Fruit fly (Drosophila melanogaster) whole organism, embryonic: Measurements from ENCODE around the gene CG13117.

Experiments used
- Antp ChIP-seq: fragments of 200-800 bp; sonication (Bioruptor generic); optimal IDR thresholded peaks from 3 replicates; lab custom pipeline; 2016; ENCODE audit warnings: missing biosample characterization, missing genetic modification characterization
- B-H2 ChIP-seq: fragments of 200-800 bp; sonication (Bioruptor generic); optimal IDR thresholded peaks from 2 replicates; lab custom pipeline; 2018; ENCODE audit warnings: missing biosample characterization, mild to moderate bottlenecking, missing genetic modification characterization
- CG10321 ChIP-seq: fragments of 200-800 bp; sonication (Bioruptor generic); IDR thresholded peaks from 2 replicates; pipeline ENCODE4 v1.3.6; 2022; ENCODE audit warnings: missing biosample characterization, missing genetic modification characterization
- CG10462 ChIP-seq: fragments of 200-800 bp; sonication (Bioruptor generic); optimal IDR thresholded peaks from 2 replicates; lab custom pipeline; 2016; ENCODE audit warnings: missing biosample characterization, missing genetic modification characterization
- CG12104 ChIP-seq: fragments of 200-800 bp; sonication (Bioruptor generic); optimal IDR thresholded peaks from 3 replicates; lab custom pipeline; 2016; ENCODE audit warnings: missing biosample characterization, missing genetic modification characterization
- CG12155 ChIP-seq: fragments of 200-800 bp; sonication (Bioruptor generic); optimal IDR thresholded peaks from 3 replicates; lab custom pipeline; 2016; ENCODE audit warnings: missing biosample characterization, missing genetic modification characterization
- CG12391 ChIP-seq: fragments of 200-800 bp; sonication (Bioruptor generic); optimal IDR thresholded peaks from 3 replicates; lab custom pipeline; 2018; ENCODE audit warnings: missing biosample characterization, mild to moderate bottlenecking, missing genetic modification characterization, moderate library complexity
- CG12744 ChIP-seq: fragments of 200-800 bp; sonication (Bioruptor generic); optimal IDR thresholded peaks from 2 replicates; lab custom pipeline; 2016; ENCODE audit warnings: missing biosample characterization, missing genetic modification characterization
- CG12942 ChIP-seq: fragments of 200-800 bp; sonication (Bioruptor generic); optimal IDR thresholded peaks from 3 replicates; lab custom pipeline; 2016; ENCODE audit warnings: missing biosample characterization, missing genetic modification characterization
- CG15696 ChIP-seq: fragments of 200-800 bp; sonication (Bioruptor generic); optimal IDR thresholded peaks from 2 replicates; lab custom pipeline; 2019; ENCODE audit warnings: missing biosample characterization, mild to moderate bottlenecking, missing genetic modification characterization, moderate library complexity
- CG17829 ChIP-seq: fragments of 200-800 bp; optimal IDR thresholded peaks from 2 replicates; lab custom pipeline; 2019; ENCODE audit warnings: missing biosample characterization, mild to moderate bottlenecking, missing genetic modification characterization, moderate library complexity
- CG1832 ChIP-seq: fragments of 200-800 bp; sonication (Bioruptor generic); optimal IDR thresholded peaks from 2 replicates; lab custom pipeline; 2017; ENCODE audit warnings: missing biosample characterization, mild to moderate bottlenecking, missing genetic modification characterization, inconsistent platforms
- CG2199 ChIP-seq: fragments of 200-800 bp; sonication (Bioruptor generic); IDR thresholded peaks from 3 replicates; pipeline ENCODE4 v1.3.6; 2022; ENCODE audit warnings: missing biosample characterization, missing genetic modification characterization
- CG30020 ChIP-seq: fragments of 200-800 bp; optimal IDR thresholded peaks from 2 replicates; lab custom pipeline; 2019; ENCODE audit warnings: missing biosample characterization, mild to moderate bottlenecking, missing genetic modification characterization, moderate library complexity
- CG31441 ChIP-seq: fragments of 200-800 bp; sonication (Bioruptor generic); IDR thresholded peaks from 2 replicates; pipeline ENCODE4 v1.3.6; 2022; ENCODE audit warnings: missing biosample characterization, missing genetic modification characterization
- CG32532 ChIP-seq: fragments of 200-800 bp; sonication (Bioruptor generic); IDR thresholded peaks from 2 replicates; pipeline ENCODE4 v1.3.6; 2022; ENCODE audit warnings: missing biosample characterization, missing genetic modification characterization
- CG3995 ChIP-seq: fragments of 200-800 bp; sonication (Bioruptor generic); optimal IDR thresholded peaks from 3 replicates; lab custom pipeline; 2016; ENCODE audit warnings: missing biosample characterization, missing genetic modification characterization
- CG42726 ChIP-seq: fragments of 200-800 bp; sonication (Bioruptor generic); IDR thresholded peaks from 2 replicates; pipeline ENCODE4 v1.3.6; 2022; ENCODE audit warnings: missing biosample characterization, missing genetic modification characterization; ENCODE audit not compliant: partially characterized antibody
- CG4707 ChIP-seq: fragments of 200-800 bp; sonication (Bioruptor generic); optimal IDR thresholded peaks from 2 replicates; lab custom pipeline; 2018; ENCODE audit warnings: missing biosample characterization, mild to moderate bottlenecking, missing genetic modification characterization, moderate library complexity
- CG4730 ChIP-seq: fragments of 200-800 bp; sonication (Bioruptor generic); IDR thresholded peaks from 2 replicates; pipeline ENCODE4 v1.3.6; 2022; ENCODE audit warnings: missing biosample characterization, missing genetic modification characterization
- CG6791 ChIP-seq: fragments of 200-800 bp; sonication (Bioruptor generic); IDR thresholded peaks from 3 replicates; pipeline ENCODE4 v1.3.6; 2022; ENCODE audit warnings: missing biosample characterization, missing genetic modification characterization; ENCODE audit not compliant: partially characterized antibody
- CG7987 ChIP-seq: fragments of 200-800 bp; sonication (Bioruptor generic); optimal IDR thresholded peaks from 2 replicates; lab custom pipeline; 2018; ENCODE audit warnings: missing biosample characterization, mild to moderate bottlenecking, missing genetic modification characterization, moderate library complexity
- CG8478 ChIP-seq: fragments of >200 bp; optimal IDR thresholded peaks from 2 replicates; lab custom pipeline; 2018
- CG9727 ChIP-seq: fragments of 200-800 bp; sonication (Bioruptor generic); optimal IDR thresholded peaks from 3 replicates; lab custom pipeline; 2017; ENCODE audit warnings: missing biosample characterization, mild to moderate bottlenecking, missing genetic modification characterization
- CG9876 ChIP-seq: fragments of 200-800 bp; sonication (Bioruptor generic); optimal IDR thresholded peaks from 2 replicates; lab custom pipeline; 2016; ENCODE audit warnings: missing biosample characterization, missing genetic modification characterization
- Camta ChIP-seq: fragments of 200-800 bp; sonication (Bioruptor generic); optimal IDR thresholded peaks from 2 replicates; lab custom pipeline; 2016; ENCODE audit warnings: missing biosample characterization, missing genetic modification characterization
- Dbx ChIP-seq: fragments of 200-800 bp; sonication (Bioruptor generic); IDR thresholded peaks from 3 replicates; pipeline ENCODE4 v1.3.6; 2022; ENCODE audit warnings: missing biosample characterization, missing genetic modification characterization
- HHEX ChIP-seq: fragments of 200-800 bp; sonication (Bioruptor generic); optimal IDR thresholded peaks from 3 replicates; lab custom pipeline; 2017; ENCODE audit warnings: missing biosample characterization, mild to moderate bottlenecking, missing genetic modification characterization, missing genetic modification reagents
- Hmr ChIP-seq: fragments of 200-800 bp; sonication (Bioruptor generic); optimal IDR thresholded peaks from 3 replicates; lab custom pipeline; 2017; ENCODE audit warnings: mild to moderate bottlenecking, missing biosample characterization, missing genetic modification reagents, missing genetic modification characterization
- Hmx ChIP-seq: fragments of 200-800 bp; sonication (Bioruptor generic); optimal IDR thresholded peaks from 2 replicates; lab custom pipeline; 2016; ENCODE audit warnings: missing biosample characterization, missing genetic modification characterization
- NFAT ChIP-seq: fragments of 200-800 bp; sonication (Bioruptor generic); IDR thresholded peaks from 2 replicates; pipeline ENCODE4 v1.3.6; 2022; ENCODE audit warnings: missing biosample characterization, missing genetic modification characterization
- Six4 ChIP-seq: fragments of 200-800 bp; sonication (Bioruptor generic); optimal IDR thresholded peaks from 2 replicates; lab custom pipeline; 2016; ENCODE audit warnings: missing biosample characterization, missing genetic modification characterization
- Spps ChIP-seq: fragments of 200-800 bp; sonication (Bioruptor generic); optimal IDR thresholded peaks from 2 replicates; lab custom pipeline; 2018; ENCODE audit warnings: missing biosample characterization, mild to moderate bottlenecking, missing genetic modification characterization
- Stat92E ChIP-seq, 3 experiments: fragments of >200 bp in 2 of 3; fragments of 200-800 bp in 1 of 3; sonication (Bioruptor generic) in 1 of 3; optimal IDR thresholded peaks; 2 replicates each; lab custom pipeline; 2017 to 2019; ENCODE audit warnings: missing biosample characterization in 3 of 3, missing genetic modification characterization in 3 of 3, mild to moderate bottlenecking in 1 of 3, moderate library complexity in 1 of 3
- ab ChIP-seq: fragments of 200-800 bp; sonication (Bioruptor generic); optimal IDR thresholded peaks from 2 replicates; lab custom pipeline; 2016; ENCODE audit warnings: missing biosample characterization, missing genetic modification characterization
- bcd ChIP-seq: fragments of 200-800 bp; sonication (Bioruptor generic); optimal IDR thresholded peaks from 2 replicates; lab custom pipeline; 2017; ENCODE audit warnings: missing biosample characterization, mild to moderate bottlenecking, missing genetic modification characterization
- croc ChIP-seq: fragments of 200-800 bp; sonication (Bioruptor generic); conservative IDR thresholded peaks from 3 replicates; pipeline ENCODE4 v1.3.6; 2022; ENCODE audit warnings: missing biosample characterization, missing genetic modification characterization
- dati ChIP-seq: fragments of 200-800 bp; sonication (Bioruptor generic); IDR thresholded peaks from 2 replicates; pipeline ENCODE4 v1.3.6; 2022; ENCODE audit warnings: missing biosample characterization, missing genetic modification characterization
- dimm ChIP-seq: fragments of 200-800 bp; sonication (Bioruptor generic); IDR thresholded peaks from 2 replicates; pipeline ENCODE4 v1.3.6; 2022; ENCODE audit warnings: missing biosample characterization, missing genetic modification characterization
- eve ChIP-seq, 2 experiments: fragments of >200 bp; optimal IDR thresholded peaks; 2 replicates each; lab custom pipeline; 2017; ENCODE audit warnings: missing biosample characterization in 2 of 2, missing genetic modification characterization in 2 of 2
- fd96Cb ChIP-seq: fragments of 200-800 bp; sonication (Bioruptor generic); optimal IDR thresholded peaks from 2 replicates; lab custom pipeline; 2018; ENCODE audit warnings: missing biosample characterization, mild to moderate bottlenecking, missing genetic modification characterization, moderate library complexity
- hkb ChIP-seq, 2 experiments: fragments of 200-800 bp in 1 of 2; fragments of >200 bp in 1 of 2; sonication (Bioruptor generic) in 1 of 2; IDR thresholded peaks in 1 of 2; optimal IDR thresholded peaks in 1 of 2; 2 replicates each; pipeline versions ENCODE4 v1.3.6 to Lab custom; 2017 to 2022; ENCODE audit warnings: missing biosample characterization in 1 of 2, missing genetic modification characterization in 1 of 2
- insv ChIP-seq, 2 experiments: fragments of 200-800 bp; sonication (Bioruptor generic); optimal IDR thresholded peaks; 3 replicates each; lab custom pipeline; 2016 to 2018; ENCODE audit warnings: missing biosample characterization in 2 of 2, missing genetic modification characterization in 2 of 2
- luna ChIP-seq: fragments of 200-800 bp; sonication (Bioruptor generic); optimal IDR thresholded peaks from 2 replicates; lab custom pipeline; 2016; ENCODE audit warnings: missing biosample characterization, missing genetic modification characterization
- mld ChIP-seq: fragments of 200-800 bp; sonication (Bioruptor generic); IDR thresholded peaks from 3 replicates; pipeline ENCODE4 v1.3.6; 2022; ENCODE audit warnings: missing biosample characterization, missing genetic modification characterization; ENCODE audit not compliant: partially characterized antibody
- oc ChIP-seq: fragments of 200-800 bp; sonication (Bioruptor generic); optimal IDR thresholded peaks from 2 replicates; lab custom pipeline; 2018; ENCODE audit warnings: missing biosample characterization, mild to moderate bottlenecking, missing genetic modification characterization, moderate library complexity
- pita ChIP-seq: fragments of 200-800 bp; sonication (Bioruptor generic); optimal IDR thresholded peaks from 2 replicates; lab custom pipeline; 2017; ENCODE audit warnings: missing biosample characterization, mild to moderate bottlenecking, missing genetic modification characterization
- ranshi ChIP-seq: fragments of 200-800 bp; sonication (Bioruptor generic); IDR thresholded peaks from 2 replicates; pipeline ENCODE4 v1.3.6; 2022; ENCODE audit warnings: missing biosample characterization, missing genetic modification characterization
- ro ChIP-seq: fragments of 200-800 bp; sonication (Bioruptor generic); IDR thresholded peaks from 2 replicates; pipeline ENCODE4 v1.3.6; 2022; ENCODE audit warnings: missing biosample characterization, missing genetic modification characterization
- sima ChIP-seq: fragments of 200-800 bp; sonication (Bioruptor generic); optimal IDR thresholded peaks from 2 replicates; lab custom pipeline; 2016; ENCODE audit warnings: missing biosample characterization, missing genetic modification characterization
- sqz ChIP-seq: fragments of 200-800 bp; sonication (Bioruptor generic); optimal IDR thresholded peaks from 3 replicates; lab custom pipeline; 2018; ENCODE audit warnings: missing biosample characterization, mild to moderate bottlenecking, missing genetic modification characterization
- vfl ChIP-seq: fragments of 200-800 bp; sonication (Bioruptor generic); optimal IDR thresholded peaks from 2 replicates; lab custom pipeline; 2016; ENCODE audit warnings: missing biosample characterization, missing genetic modification characterization

Gene CG13117

DNA sequence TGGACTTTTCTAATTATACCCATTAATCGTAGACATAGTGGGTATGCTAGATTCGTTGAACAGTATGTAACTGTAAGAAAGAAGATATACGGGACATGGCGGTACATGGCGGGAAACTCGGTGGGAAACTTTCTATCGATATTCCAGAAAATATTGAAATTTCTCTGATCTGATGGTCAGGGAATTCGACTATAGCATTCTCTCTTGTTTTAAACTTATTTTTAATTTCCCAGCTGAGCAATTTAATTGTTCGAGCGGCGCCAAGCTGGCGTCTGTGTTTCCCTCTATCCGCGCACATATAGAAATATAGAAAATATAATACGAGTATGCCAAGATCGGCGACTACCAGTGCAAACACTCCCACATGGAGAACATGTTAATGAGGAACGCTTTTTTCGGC, 42.7 kb downstream of the CG13117 start (continued):
- no peak for TF ChIP-seq hkb (optimal IDR thresholded peaks at IDR 0.05; lab: Kevin White, UChicago)
- no peak for TF ChIP-seq hkb (GFP tag; IDR thresholded peaks at IDR 0.05; lab: Robert Waterston, UW)
- no peak for TF ChIP-seq CG42726
- TF ChIP-seq pita = no peak
- TF ChIP-seq CG6791 (GFP tag; lab: Robert Waterston, UW) = no peak
- no peak for TF ChIP-seq eve (GFP tag; optimal IDR thresholded peaks at IDR 0.05; lab: Kevin White, UChicago)
- TF ChIP-seq insv (GFP tag; optimal IDR thresholded peaks at IDR 0.05; lab: Kevin White, UChicago) = no peak
- no peak for TF ChIP-seq CG2199
- TF ChIP-seq CG12391 (tag; lab: Kevin White, UChicago) = peak; percentile 16
- TF ChIP-seq Six4 (GFP tag; lab: Kevin White, UChicago) = no peak
- no peak for TF ChIP-seq B-H2 (GFP tag; lab: Kevin White, UChicago)
- no peak for TF ChIP-seq CG12744 (GFP tag; lab: Kevin White, UChicago)
- no peak for TF ChIP-seq CG4730
- TF ChIP-seq mld (GFP tag; lab: Robert Waterston, UW) = no peak
- no peak for TF ChIP-seq dati (GFP tag; lab: Robert Waterston, UW)
- peak; percentile 24 for TF ChIP-seq HHEX (GFP tag; lab: Kevin White, UChicago)
- TF ChIP-seq Camta (GFP tag; lab: Kevin White, UChicago) = no peak
- TF ChIP-seq sqz = no peak
- no peak for TF ChIP-seq CG4707 (GFP tag; lab: Kevin White, UChicago)
- TF ChIP-seq oc (tag; lab: Kevin White, UChicago) = no peak
- TF ChIP-seq CG8478 (lab: Kevin White, UChicago) = no peak
- TF ChIP-seq ab (GFP tag; lab: Kevin White, UChicago) = no peak
- TF ChIP-seq Dbx (GFP tag; lab: Robert Waterston, UW) = 0 out of 3 replicates have a peak, but pooled peaks have one; percentile 16
- TF ChIP-seq CG17829 (tag; lab: Kevin White, UChicago) = no peak
- no peak for TF ChIP-seq CG3995 (GFP tag; lab: Kevin White, UChicago)
- TF ChIP-seq Stat92E (GFP tag; optimal IDR thresholded peaks at IDR 0.05; lab: Kevin White, UChicago) = no peak
- TF ChIP-seq NFAT (GFP tag; lab: Robert Waterston, UW) = no peak
- TF ChIP-seq CG32532 (GFP tag; lab: Robert Waterston, UW) = peak; percentile 38; the same call in 1 of the 2 replicates
- TF ChIP-seq fd96Cb (tag; lab: Kevin White, UChicago) = no peak
- TF ChIP-seq CG31441 (GFP tag; lab: Robert Waterston, UW) = no peak
- TF ChIP-seq CG10321 = no peak
- no peak for TF ChIP-seq sima (GFP tag; lab: Kevin White, UChicago)
- TF ChIP-seq Antp = no peak
- peak; percentile 75 for TF ChIP-seq Hmr (GFP tag; lab: Kevin White, UChicago)
- TF ChIP-seq CG12942 = no peak
- TF ChIP-seq ranshi (GFP tag; lab: Robert Waterston, UW) = no peak
- TF ChIP-seq ro = no peak
- TF ChIP-seq croc (GFP tag; lab: Robert Waterston, UW) = no peak
- TF ChIP-seq luna = no peak
- no peak for TF ChIP-seq CG12104 (GFP tag; lab: Kevin White, UChicago)
- no peak for TF ChIP-seq CG9727 (GFP tag; lab: Kevin White, UChicago)
- TF ChIP-seq dimm (GFP tag; lab: Robert Waterston, UW) = no peak
- no peak for TF ChIP-seq CG7987
- no peak for TF ChIP-seq CG30020 (tag; lab: Kevin White, UChicago)
- TF ChIP-seq Spps (tag; lab: Kevin White, UChicago) = no peak
- TF ChIP-seq bcd (GFP tag; lab: Kevin White, UChicago) = no peak
- TF ChIP-seq vfl (GFP tag; lab: Kevin White, UChicago) = no peak
- TF ChIP-seq CG12155 (GFP tag; lab: Kevin White, UChicago) = peak; percentile 29
- TF ChIP-seq CG15696 = no peak
- TF ChIP-seq CG9876 = no peak
- no peak for TF ChIP-seq CG1832
- no peak for TF ChIP-seq CG10462 (GFP tag; lab: Kevin White, UChicago)
- no peak for TF ChIP-seq Hmx (GFP tag; lab: Kevin White, UChicago)
